Worm (Caenorhabditis elegans): ENCODE data around the gene T11F9.10.

T11F9.10 gene

DNA sequence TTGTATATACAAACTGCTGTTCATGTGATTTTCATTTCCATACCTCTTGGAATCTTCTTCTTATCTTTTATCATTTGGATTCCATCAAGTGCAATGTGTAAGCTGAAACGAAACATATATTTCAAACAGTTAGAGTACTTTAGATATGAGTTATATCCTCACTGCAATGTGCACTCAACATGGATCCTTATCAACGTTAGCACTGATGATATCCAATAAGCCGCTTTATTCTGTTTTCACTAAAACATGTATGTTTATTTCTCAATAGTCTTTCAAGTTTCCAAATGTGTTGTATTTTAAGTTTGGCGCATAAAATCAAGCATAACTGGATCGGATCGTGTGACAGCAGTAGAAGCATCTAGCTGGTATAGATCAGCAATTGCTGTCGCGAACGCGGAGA, at the start of gene T11F9.10:
Gene T11F9.10 (plus strand): TSS at position 301 of the 400 bp plus-strand sequence.
- TF ChIP-seq lag-1 (GFP tag; IDR thresholded peaks at IDR 0.05), result no peak
- no peak for TF ChIP-seq nhr-80 (tag; optimal IDR thresholded peaks at IDR 0.05)
- TF ChIP-seq dpl-1 (GFP tag; optimal IDR thresholded peaks at IDR 0.05), result no peak
- TF ChIP-seq lsy-27 (tag; optimal IDR thresholded peaks at IDR 0.05; ENCODE audit: borderline replicate concordance, insufficient read depth), result no peak
- no peak for TF ChIP-seq pbrm-1 (GFP tag; IDR thresholded peaks at IDR 0.05)
- no peak for TF ChIP-seq hmg-20 (GFP tag; IDR thresholded peaks at IDR 0.05)
- no peak for TF ChIP-seq K11D2.4 (GFP tag; IDR thresholded peaks at IDR 0.05)
- TF ChIP-seq F55B11.4 (tag; optimal IDR thresholded peaks at IDR 0.05; ENCODE audit: borderline replicate concordance, insufficient read depth), result no peak
- no peak for TF ChIP-seq tlf-1 (GFP tag; optimal IDR thresholded peaks at IDR 0.05)
- TF ChIP-seq snpc-4 (GFP tag; optimal IDR thresholded peaks at IDR 0.05), result no peak
- TF ChIP-seq snpc-4 (tag; optimal IDR thresholded peaks at IDR 0.05), result no peak
- no peak for TF ChIP-seq F57A8.1 (GFP tag; optimal IDR thresholded peaks at IDR 0.05)
- TF ChIP-seq pha-4 (tag; optimal IDR thresholded peaks at IDR 0.05), result no peak
- no peak for TF ChIP-seq ccch-3 (GFP tag; optimal IDR thresholded peaks at IDR 0.05)
- no peak for TF ChIP-seq madf-3 (GFP tag; IDR thresholded peaks at IDR 0.05)
- TF ChIP-seq attf-5 (GFP tag; optimal IDR thresholded peaks at IDR 0.05), result no peak
- TF ChIP-seq akir-1 (GFP tag; optimal IDR thresholded peaks at IDR 0.05), result no peak

DNA sequence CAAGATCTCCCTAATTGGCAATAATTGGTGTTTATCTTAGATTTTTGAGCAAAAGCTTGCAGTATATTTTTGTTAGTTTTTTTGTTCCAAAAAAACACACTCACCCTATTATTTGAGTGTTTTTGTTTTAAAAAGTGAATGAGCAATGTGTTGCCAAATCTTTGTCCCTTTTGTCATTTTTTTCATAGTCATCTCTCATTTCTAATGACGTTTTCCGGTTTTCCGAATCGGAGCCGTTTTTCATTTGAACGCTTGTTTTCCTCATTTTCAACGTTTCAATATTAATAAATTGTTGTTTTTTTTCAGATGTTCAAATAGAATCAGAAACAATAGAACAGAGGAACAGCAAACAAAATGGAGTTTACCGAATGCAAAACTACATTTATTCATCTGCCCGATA, 48.3 kb upstream of the T11F9.10 start, which contains the start of gene dmsr-1:
Gene dmsr-1 (plus strand): TSS at position 301 of the 400 bp plus-strand sequence.
- no peak for TF ChIP-seq F23B12.7 (tag; optimal IDR thresholded peaks at IDR 0.05; ENCODE audit: insufficient read depth)
- TF ChIP-seq nhr-179 (tag; optimal IDR thresholded peaks at IDR 0.05), result no peak
- no peak for TF ChIP-seq C17E4.6 (GFP tag; IDR thresholded peaks at IDR 0.05)
- no peak for TF ChIP-seq egl-44 (GFP tag; IDR thresholded peaks at IDR 0.05)
- TF ChIP-seq unc-130 (GFP tag; optimal IDR thresholded peaks at IDR 0.05), result no peak
- TF ChIP-seq dpl-1 (GFP tag; optimal IDR thresholded peaks at IDR 0.05), result no peak
- TF ChIP-seq let-526 (GFP tag; IDR thresholded peaks at IDR 0.05), result no peak
- no peak for TF ChIP-seq rcor-1 (GFP tag; IDR thresholded peaks at IDR 0.05)
- TF ChIP-seq ztf-18 (tag; optimal IDR thresholded peaks at IDR 0.05), result no peak
- TF ChIP-seq ccch-3 (GFP tag; optimal IDR thresholded peaks at IDR 0.05), result no peak

DNA sequence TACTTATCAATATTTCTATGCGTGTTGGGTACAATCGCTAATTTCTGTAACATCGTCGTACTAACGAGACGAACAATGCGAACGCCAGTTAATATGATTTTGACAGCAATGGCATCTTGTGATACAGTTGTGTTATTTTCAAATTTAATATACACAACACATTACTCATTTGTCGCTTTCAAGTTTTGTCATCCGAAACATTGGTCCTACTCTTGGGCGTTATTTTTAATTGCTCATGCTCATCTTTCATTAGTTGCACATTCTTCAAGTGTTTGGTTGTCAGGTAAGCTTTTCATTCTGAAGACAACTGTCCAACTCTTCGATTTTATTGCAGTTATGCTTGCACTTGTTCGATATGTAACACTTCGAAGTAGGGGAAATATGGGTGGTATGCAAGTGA, 47.6 kb upstream of the T11F9.10 start:
- TF ChIP-seq mes-4 (tag; optimal IDR thresholded peaks at IDR 0.05) (no peak), pbrm-1 (GFP tag; IDR thresholded peaks at IDR 0.05) (no peak), lag-1 (GFP tag; IDR thresholded peaks at IDR 0.05) (no peak), madf-3 (GFP tag; IDR thresholded peaks at IDR 0.05) (no peak), F55B11.4 (tag; optimal IDR thresholded peaks at IDR 0.05; ENCODE audit: borderline replicate concordance, insufficient read depth) (no peak), nhr-120 (GFP tag; IDR thresholded peaks at IDR 0.05) (no peak), Y95B8A.8 (GFP tag; IDR thresholded peaks at IDR 0.05) (no peak), athp-1 (tag; optimal IDR thresholded peaks at IDR 0.05) (no peak), ceh-40 (GFP tag; IDR thresholded peaks at IDR 0.05) (no peak), dpff-1 (tag; optimal IDR thresholded peaks at IDR 0.05) (no peak)

DNA sequence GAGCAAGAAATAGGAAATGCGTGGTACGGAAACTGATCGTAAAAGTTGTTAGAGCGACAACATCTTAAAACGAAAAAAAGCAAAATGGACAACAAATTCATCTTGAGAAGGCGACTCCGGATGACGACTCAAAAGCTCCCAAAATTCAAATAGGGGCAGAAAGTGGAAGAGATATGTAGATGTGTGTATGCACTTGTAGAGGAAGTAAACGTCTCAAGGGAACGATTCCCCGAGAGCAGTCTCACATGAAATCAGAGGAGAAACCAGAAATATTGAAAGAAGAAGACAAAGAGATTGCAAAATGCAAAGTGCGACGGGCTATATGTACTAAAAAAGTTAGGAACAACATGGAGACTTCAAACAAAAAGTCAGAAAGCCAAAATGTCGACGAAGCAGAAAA, 43.3 kb upstream of the T11F9.10 start, which contains the start of gene F57B7.2:
Gene F57B7.2 (minus strand): TSS at position 101 of the 400 bp plus-strand sequence.
- TF ChIP-seq lin-40 (tag; optimal IDR thresholded peaks at IDR 0.05) (no peak), ztf-6 (GFP tag; IDR thresholded peaks at IDR 0.05) (no peak), unc-62 (GFP tag; optimal IDR thresholded peaks at IDR 0.05) (no peak), somi-1 (GFP tag; optimal IDR thresholded peaks at IDR 0.05) (no peak), F55B11.4 (tag; optimal IDR thresholded peaks at IDR 0.05; ENCODE audit: borderline replicate concordance, insufficient read depth) (no peak), C17E4.6 (GFP tag; IDR thresholded peaks at IDR 0.05) (no peak), ccch-3 (GFP tag; optimal IDR thresholded peaks at IDR 0.05) (no peak), snpc-3.4 (tag; optimal IDR thresholded peaks at IDR 0.05) (no peak), D2030.7 (GFP tag; IDR thresholded peaks at IDR 0.05) (no peak), ztf-26 (tag; optimal IDR thresholded peaks at IDR 0.05) (no peak)

Measured in whole organism, young adult.